Worm (Caenorhabditis elegans) whole organism, L1 larva: ENCODE results near the gene rpl-23.

Experiments
- C04F5.9 ChIP-seq: sonication (generic microtip); optimal IDR thresholded peaks from 2 replicates; lab custom pipeline; 2016; ENCODE audit warnings: missing genetic modification characterization, missing compliant biosample characterization
- C34B4.2 ChIP-seq: sonication (generic microtip); optimal IDR thresholded peaks from 2 replicates; lab custom pipeline; 2017; ENCODE audit warnings: mild to moderate bottlenecking, missing genetic modification characterization, missing compliant biosample characterization
- Y116A8C.19 ChIP-seq: sonication (generic microtip); optimal IDR thresholded peaks from 2 replicates; lab custom pipeline; 2016; ENCODE audit warnings: missing compliant biosample characterization, missing genetic modification characterization, borderline replicate concordance
- alr-1 ChIP-seq: fragments of 200-800 bp; sonication (Bioruptor generic); optimal IDR thresholded peaks from 2 replicates; lab custom pipeline; 2018; ENCODE audit warnings: borderline replicate concordance, mild to moderate bottlenecking, missing genetic modification characterization, missing compliant biosample characterization
- blmp-1 ChIP-seq: fragments of 150-350 bp; optimal IDR thresholded peaks from 2 replicates; lab custom pipeline; 2014; ENCODE audit warnings: missing biosample characterization, missing genetic modification characterization
- ceh-88 ChIP-seq: fragments of 200-800 bp; sonication (Bioruptor generic); IDR thresholded peaks from 2 replicates; pipeline ENCODE4 v1.3.6; 2022; ENCODE audit warnings: missing genetic modification characterization, missing compliant biosample characterization
- dpl-1 ChIP-seq, 3 experiments: fragments of 150-350 bp in 2 of 3; sonication (generic microtip) in 1 of 3; optimal IDR thresholded peaks; 2 replicates each; lab custom pipeline; 2014 to 2017; ENCODE audit warnings: missing biosample characterization in 3 of 3, missing genetic modification characterization in 3 of 3, missing genetic modification reagents in 3 of 3
- dsc-1 ChIP-seq: sonication (generic microtip); optimal IDR thresholded peaks from 2 replicates; lab custom pipeline; 2016; ENCODE audit warnings: mild to moderate bottlenecking, missing genetic modification characterization, missing compliant biosample characterization
- efl-1 ChIP-seq, 4 experiments: fragments of 150-350 bp; optimal IDR thresholded peaks in 3 of 4; peaks in 1 of 4; 1 replicate in 1 of 4; 2 replicates in 3 of 4; lab custom pipeline; 2014; ENCODE audit warnings: missing biosample characterization in 2 of 4, missing genetic modification characterization in 2 of 4, missing genetic modification reagents in 2 of 4
- elt-2 ChIP-seq: sonication (generic microtip); optimal IDR thresholded peaks from 2 replicates; lab custom pipeline; 2016; ENCODE audit warnings: missing genetic modification characterization, mild to moderate bottlenecking, inconsistent platforms, missing compliant biosample characterization, missing genetic modification reagents
- fkh-10 ChIP-seq: sonication (generic microtip); optimal IDR thresholded peaks from 2 replicates; lab custom pipeline; 2017; ENCODE audit warnings: missing biosample characterization, missing genetic modification reagents, missing genetic modification characterization
- fkh-4 ChIP-seq: sonication (generic microtip); optimal IDR thresholded peaks from 2 replicates; lab custom pipeline; 2016; ENCODE audit warnings: missing compliant biosample characterization, missing genetic modification characterization, borderline replicate concordance
- fos-1 ChIP-seq: fragments of 150-350 bp; optimal IDR thresholded peaks from 2 replicates; lab custom pipeline; 2014; ENCODE audit warnings: missing biosample characterization, missing genetic modification characterization
- grh-1 ChIP-seq: fragments of 200-800 bp; sonication (Bioruptor generic); IDR thresholded peaks from 2 replicates; pipeline ENCODE4 v1.3.6; 2022; ENCODE audit warnings: missing genetic modification reagents, missing genetic modification characterization, missing compliant biosample characterization
- hlh-17 ChIP-seq: fragments of 200-800 bp; sonication (Bioruptor generic); optimal IDR thresholded peaks from 2 replicates; lab custom pipeline; 2018; ENCODE audit warnings: missing genetic modification characterization, mild to moderate bottlenecking, missing compliant biosample characterization, moderate library complexity, borderline replicate concordance
- hlh-4 ChIP-seq: sonication (generic microtip); optimal IDR thresholded peaks from 2 replicates; lab custom pipeline; 2016; ENCODE audit warnings: mild to moderate bottlenecking, missing genetic modification characterization, missing compliant biosample characterization
- hpl-2 ChIP-seq: fragments of 150-350 bp; optimal IDR thresholded peaks from 2 replicates; lab custom pipeline; 2014; ENCODE audit warnings: missing biosample characterization, missing genetic modification reagents, missing genetic modification characterization
- irx-1 ChIP-seq: sonication (generic microtip); optimal IDR thresholded peaks from 2 replicates; lab custom pipeline; 2016; ENCODE audit warnings: missing genetic modification characterization, missing compliant biosample characterization
- isw-1 ChIP-seq: fragments of 200-800 bp; sonication (Bioruptor generic); IDR thresholded peaks from 2 replicates; pipeline ENCODE4 v1.3.6; 2022; ENCODE audit warnings: missing genetic modification characterization, missing compliant biosample characterization
- lin-39 ChIP-seq: fragments of 150-350 bp; optimal IDR thresholded peaks from 2 replicates; lab custom pipeline; 2014; ENCODE audit warnings: missing biosample characterization, missing genetic modification reagents, missing genetic modification characterization
- mab-9 ChIP-seq: fragments of 200-800 bp; sonication (Bioruptor generic); IDR thresholded peaks from 2 replicates; pipeline ENCODE4 v1.3.6; 2022; ENCODE audit warnings: missing genetic modification reagents, missing genetic modification characterization, missing compliant biosample characterization
- mef-2 ChIP-seq: fragments of 150-350 bp; optimal IDR thresholded peaks from 2 replicates; lab custom pipeline; 2014; ENCODE audit warnings: missing biosample characterization, missing genetic modification characterization
- mep-1 ChIP-seq: fragments of 150-350 bp; optimal IDR thresholded peaks from 2 replicates; lab custom pipeline; 2014; ENCODE audit warnings: missing biosample characterization, missing genetic modification characterization
- nhr-20 ChIP-seq: sonication (generic microtip); optimal IDR thresholded peaks from 2 replicates; lab custom pipeline; 2016; ENCODE audit warnings: mild to moderate bottlenecking, missing genetic modification characterization, missing compliant biosample characterization
- nhr-28 ChIP-seq: fragments of 150-350 bp; optimal IDR thresholded peaks from 2 replicates; lab custom pipeline; 2014; ENCODE audit warnings: missing biosample characterization, missing genetic modification characterization
- nhr-47 ChIP-seq: sonication (generic microtip); optimal IDR thresholded peaks from 2 replicates; lab custom pipeline; 2016; ENCODE audit warnings: mild to moderate bottlenecking, missing genetic modification characterization, moderate library complexity, missing compliant biosample characterization
- nhr-77 ChIP-seq: fragments of 150-350 bp; optimal IDR thresholded peaks from 2 replicates; lab custom pipeline; 2014; ENCODE audit warnings: missing biosample characterization, missing genetic modification characterization
- pax-3 ChIP-seq: fragments of 200-800 bp; sonication (Bioruptor generic); optimal IDR thresholded peaks from 2 replicates; lab custom pipeline; 2018; ENCODE audit warnings: mild to moderate bottlenecking, missing genetic modification characterization, moderate library complexity, missing compliant biosample characterization
- pqm-1 ChIP-seq: sonication (generic microtip); optimal IDR thresholded peaks from 3 replicates; lab custom pipeline; 2017; ENCODE audit warnings: missing biosample characterization, missing genetic modification characterization
- skn-1 ChIP-seq: fragments of 150-350 bp; optimal IDR thresholded peaks from 2 replicates; lab custom pipeline; 2014; ENCODE audit warnings: missing biosample characterization, missing genetic modification characterization
- sptf-1 ChIP-seq: fragments of 150-350 bp; optimal IDR thresholded peaks from 2 replicates; lab custom pipeline; 2014; ENCODE audit warnings: missing biosample characterization, missing genetic modification characterization
- unc-130 ChIP-seq: fragments of 150-350 bp; optimal IDR thresholded peaks from 2 replicates; lab custom pipeline; 2017; ENCODE audit warnings: missing biosample characterization, missing genetic modification characterization, inconsistent platforms
- unc-62 ChIP-seq: fragments of 150-350 bp; optimal IDR thresholded peaks from 2 replicates; lab custom pipeline; 2014; ENCODE audit warnings: missing biosample characterization, missing genetic modification reagents, missing genetic modification characterization
- ztf-11 ChIP-seq, 2 experiments: sonication (generic microtip); optimal IDR thresholded peaks; 2 replicates each; lab custom pipeline; 2016 to 2017; ENCODE audit warnings: missing genetic modification characterization in 2 of 2, missing biosample characterization in 1 of 2, missing compliant biosample characterization in 1 of 2
- ztf-4 ChIP-seq: fragments of 150-350 bp; optimal IDR thresholded peaks from 2 replicates; lab custom pipeline; 2014; ENCODE audit warnings: missing biosample characterization, missing genetic modification characterization

The rpl-23 gene

ce11 chrIII:5755204-5755603 is 49.3 kb upstream of the rpl-23 start, which contains the start of gene ida-1 (continued):
- TF ChIP-seq irx-1 (tag; lab: Kevin White, UChicago) (no peak), mef-2 (tag; lab: Kevin White, UChicago) (no peak), sptf-1 (tag; lab: Kevin White, UChicago) (no peak), C04F5.9 (tag; lab: Kevin White, UChicago) (no peak)

- TF ChIP-seq C34B4.2 (tag; lab: Kevin White, UChicago): no peak
- TF ChIP-seq Y116A8C.19: no peak
- no peak for TF ChIP-seq mab-9 (GFP tag; lab: Robert Waterston, UW)
These were observed 44.6 kb upstream of the rpl-23 start for ce11 chrIII:5750503-5750902.

ce11 chrIII:5748360-5748759 is 42.4 kb upstream of the rpl-23 start:
- TF ChIP-seq grh-1 (GFP tag; lab: Robert Waterston, UW) (no peak), hlh-17 (GFP tag; lab: Kevin White, UChicago) (no peak), irx-1 (tag; lab: Kevin White, UChicago) (no peak), nhr-28 (tag; lab: Kevin White, UChicago) (no peak), nhr-77 (tag; lab: Kevin White, UChicago) (no peak), mep-1 (tag; lab: Kevin White, UChicago) (no peak), pqm-1 (tag; lab: Kevin White, UChicago) (no peak), sptf-1 (tag; lab: Kevin White, UChicago) (no peak), blmp-1 (tag; lab: Kevin White, UChicago) (no peak), C04F5.9 (tag; lab: Kevin White, UChicago) (no peak), ztf-11 (tag; optimal IDR thresholded peaks at IDR 0.05; lab: Kevin White, UChicago) (no peak), nhr-20 (tag; lab: Kevin White, UChicago) (no peak), isw-1 (GFP tag; lab: Robert Waterston, UW) (no peak), ceh-88 (no peak), unc-130 (tag; lab: Kevin White, UChicago) (no peak), fkh-10 (GFP tag; lab: Kevin White, UChicago) (no peak), lin-39 (tag; lab: Kevin White, UChicago) (no peak), dsc-1 (tag; lab: Kevin White, UChicago) (no peak), hpl-2 (no peak)

- no peak for TF ChIP-seq nhr-20 (tag; lab: Kevin White, UChicago)
These were observed 41.3 kb upstream of the rpl-23 start, which contains the start of gene B0244.4 for ce11 chrIII:5747185-5747584. Gene B0244.4 (plus strand): TSS chrIII:5747485.

ce11 chrIII:5744579-5744978 is 38.7 kb upstream of the rpl-23 start, which contains the start of gene B0244.5:
Gene B0244.5 (plus strand): TSS chrIII:5744879.
- TF ChIP-seq hpl-2: no peak
- TF ChIP-seq fos-1 (tag; lab: Kevin White, UChicago): no peak
- no peak for TF ChIP-seq lin-39 (tag; lab: Kevin White, UChicago)
- TF ChIP-seq efl-1 (optimal IDR thresholded peaks at IDR 0.05; lab: Kevin White, UChicago): no peak
- no peak for TF ChIP-seq efl-1 (GFP tag; optimal IDR thresholded peaks at IDR 0.05 in 1 of 2; lab: Kevin White, UChicago)
- no peak for TF ChIP-seq dpl-1 (GFP tag; optimal IDR thresholded peaks at IDR 0.05; lab: Kevin White, UChicago)
- TF ChIP-seq pax-3 (tag; lab: Kevin White, UChicago): no peak
- TF ChIP-seq unc-62 (GFP tag; lab: Kevin White, UChicago): no peak
- no peak for TF ChIP-seq nhr-47 (tag; lab: Kevin White, UChicago)
- TF ChIP-seq fkh-4 (tag; lab: Kevin White, UChicago): no peak
- TF ChIP-seq skn-1 (tag; lab: Kevin White, UChicago): no peak
- no peak for TF ChIP-seq fkh-10 (GFP tag; lab: Kevin White, UChicago)
- TF ChIP-seq isw-1 (GFP tag; lab: Robert Waterston, UW): no peak
- no peak for TF ChIP-seq ceh-88
- no peak for TF ChIP-seq nhr-77 (tag; lab: Kevin White, UChicago)
- TF ChIP-seq alr-1 (tag; lab: Kevin White, UChicago): no peak
- TF ChIP-seq hlh-4 (tag; lab: Kevin White, UChicago): no peak
- TF ChIP-seq nhr-20 (tag; lab: Kevin White, UChicago): no peak
- TF ChIP-seq nhr-28 (tag; lab: Kevin White, UChicago): no peak
- no peak for TF ChIP-seq elt-2 (tag; lab: Kevin White, UChicago)
- no peak for TF ChIP-seq ztf-4
